Worm (Caenorhabditis elegans): ENCODE data around the gene C07C7.3.

ce11 chrIV:9212121-9212520 is 46.3 kb downstream of the C07C7.3 start, which contains the start of gene C46C2.6:
- TF ChIP-seq peb-1 (tag; optimal IDR thresholded peaks at IDR 0.05) (no peak), elt-1 (tag; optimal IDR thresholded peaks at IDR 0.05) (no peak), unc-55 (GFP tag; optimal IDR thresholded peaks at IDR 0.05) (no peak), zag-1 (tag; optimal IDR thresholded peaks at IDR 0.05) (no peak), nhr-11 (tag; optimal IDR thresholded peaks at IDR 0.05) (no peak), unc-62 (GFP tag; optimal IDR thresholded peaks at IDR 0.05) (no peak), ama-1 (optimal IDR thresholded peaks at IDR 0.05) (no peak), sma-9 (GFP tag; optimal IDR thresholded peaks at IDR 0.05) (no peak), sma-9 (tag; optimal IDR thresholded peaks at IDR 0.05) (no peak), nhr-77 (tag; optimal IDR thresholded peaks at IDR 0.05) (no peak), ceh-82 (tag; optimal IDR thresholded peaks at IDR 0.05) (no peak)
